Fruit fly (Drosophila melanogaster): ENCODE data around the gene IFT54.

The IFT54 gene

dm6 chr3R:14314554-14314953 is 12.3 kb downstream of the IFT54 start, which contains the start of gene Crz:
Crz (plus strand) TSS chr3R:14314854.
- TF ChIP-seq insv (optimal IDR thresholded peaks at IDR 0.05) (no peak), h (optimal IDR thresholded peaks at IDR 0.05) (no peak)

DNA sequence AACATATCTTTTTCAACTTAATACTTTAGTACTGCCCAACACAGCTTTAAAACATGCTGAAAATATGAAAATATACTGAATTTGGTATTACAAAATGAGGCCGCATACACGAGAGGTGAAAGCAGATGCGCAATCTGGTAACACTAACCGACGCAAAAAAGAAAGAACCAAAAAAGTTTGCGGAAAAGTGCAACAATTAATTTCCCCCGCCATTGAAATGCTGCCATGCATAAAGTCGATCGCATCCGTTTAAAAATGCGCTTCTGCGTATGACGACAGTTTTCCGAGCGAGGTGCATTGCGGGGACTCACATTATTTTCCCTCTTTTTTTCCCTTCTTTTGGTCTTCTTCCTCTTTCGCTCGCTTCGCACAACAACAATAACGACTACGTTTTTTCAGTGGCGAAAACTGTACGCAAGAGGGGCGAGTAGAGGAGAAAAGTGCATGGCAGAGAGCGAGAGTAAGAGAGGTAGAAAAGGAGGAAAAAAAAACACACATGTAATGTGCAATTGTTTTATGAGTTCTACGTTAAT is 13.8 kb downstream of the IFT54 start, which contains the start of gene Set8:
Gene Set8, plus strand, starts transcription at position 127 of the 533 bp plus-strand sequence.
- TF ChIP-seq ttk (optimal IDR thresholded peaks at IDR 0.05) (no peak), insv (optimal IDR thresholded peaks at IDR 0.05) (no peak), h (optimal IDR thresholded peaks at IDR 0.05) (no peak), psq (optimal IDR thresholded peaks at IDR 0.05) (no peak), Myc (optimal IDR thresholded peaks at IDR 0.05) (no peak), Sin3A (optimal IDR thresholded peaks at IDR 0.05) (no peak)

DNA sequence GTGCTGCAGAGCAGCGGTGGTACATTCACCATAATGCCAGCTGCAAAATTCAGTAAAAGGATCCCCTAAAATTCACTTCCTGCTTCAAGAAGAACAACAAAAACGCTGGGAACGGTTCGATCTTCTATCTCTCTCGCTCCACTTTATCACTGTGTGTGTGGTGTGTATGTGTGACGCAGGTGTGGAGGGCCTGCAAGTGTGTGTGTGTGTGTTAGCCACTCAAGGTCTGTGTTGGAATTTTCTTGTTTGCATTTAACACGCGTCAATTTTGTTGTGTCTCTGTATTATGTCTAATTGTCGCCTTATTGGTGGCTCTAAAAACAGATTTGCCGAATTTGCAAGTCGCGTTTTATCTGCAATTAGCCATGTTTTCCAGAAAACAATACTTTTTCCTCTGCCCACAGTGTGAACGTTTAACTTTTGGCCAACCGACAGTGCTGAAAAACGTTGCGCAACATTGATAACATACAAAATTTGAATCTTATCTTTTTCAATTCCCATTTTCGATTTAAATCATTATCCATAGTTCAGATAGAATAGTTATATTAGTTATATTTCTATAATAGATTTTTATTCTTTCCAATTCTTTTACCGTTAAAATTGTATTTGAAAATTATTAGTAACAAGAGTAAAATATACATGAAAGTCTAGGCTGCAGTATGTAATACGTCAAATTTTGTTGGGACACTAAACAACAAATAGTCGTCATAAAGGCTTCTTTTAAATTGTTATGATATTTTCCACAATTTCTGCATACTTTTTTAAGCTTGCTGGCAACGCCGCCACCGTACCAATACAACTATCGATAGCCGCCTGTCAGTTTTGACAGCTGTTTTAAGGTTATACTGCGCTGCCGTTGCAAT is 24.3 kb downstream of the IFT54 start, which contains the start of the genes Afti and ATPsynE:
Gene Afti, minus strand, starts transcription at position 440 of the 863 bp plus-strand sequence.
Gene ATPsynE, plus strand, starts transcription at position 698 of the 863 bp plus-strand sequence.
- TF ChIP-seq ttk (optimal IDR thresholded peaks at IDR 0.05) (no peak), Myc (optimal IDR thresholded peaks at IDR 0.05) (no peak), h (optimal IDR thresholded peaks at IDR 0.05) (no peak), psq (optimal IDR thresholded peaks at IDR 0.05) (no peak), Sin3A (optimal IDR thresholded peaks at IDR 0.05) (no peak), insv (optimal IDR thresholded peaks at IDR 0.05) (no peak)

dm6 chr3R:14327113-14327466 is 24.9 kb downstream of the IFT54 start:
- TF ChIP-seq h (optimal IDR thresholded peaks at IDR 0.05) (no peak), ttk (optimal IDR thresholded peaks at IDR 0.05) (no peak), psq (optimal IDR thresholded peaks at IDR 0.05) (no peak), Myc (optimal IDR thresholded peaks at IDR 0.05) (no peak), insv (optimal IDR thresholded peaks at IDR 0.05) (no peak), Sin3A (optimal IDR thresholded peaks at IDR 0.05) (no peak)

dm6 chr3R:14327472-14328104 is 25.4 kb downstream of the IFT54 start, which contains the start of gene spn-B:
spn-B (plus strand) TSS chr3R:14328051.
- no peak for TF ChIP-seq h (optimal IDR thresholded peaks at IDR 0.05)

dm6 chr3R:14329549-14329948 is 27.3 kb downstream of the IFT54 start:
- TF ChIP-seq Sin3A (optimal IDR thresholded peaks at IDR 0.05) (no peak), h (optimal IDR thresholded peaks at IDR 0.05) (no peak), insv (optimal IDR thresholded peaks at IDR 0.05) (no peak), Myc (optimal IDR thresholded peaks at IDR 0.05) (no peak), psq (optimal IDR thresholded peaks at IDR 0.05) (no peak), ttk (optimal IDR thresholded peaks at IDR 0.05) (no peak)

dm6 chr3R:14330654-14331053 is 28.4 kb downstream of the IFT54 start:
- TF ChIP-seq ttk (optimal IDR thresholded peaks at IDR 0.05) (no peak), Sin3A (optimal IDR thresholded peaks at IDR 0.05) (no peak), psq (optimal IDR thresholded peaks at IDR 0.05) (no peak), h (optimal IDR thresholded peaks at IDR 0.05) (no peak), insv (optimal IDR thresholded peaks at IDR 0.05) (no peak), Myc (optimal IDR thresholded peaks at IDR 0.05) (no peak)

dm6 chr3R:14331474-14331873 is 29.2 kb downstream of the IFT54 start:
- TF ChIP-seq ttk (optimal IDR thresholded peaks at IDR 0.05) (no peak), Sin3A (optimal IDR thresholded peaks at IDR 0.05) (no peak), Myc (optimal IDR thresholded peaks at IDR 0.05) (no peak), h (optimal IDR thresholded peaks at IDR 0.05) (no peak), psq (optimal IDR thresholded peaks at IDR 0.05) (no peak), insv (optimal IDR thresholded peaks at IDR 0.05) (no peak)

DNA sequence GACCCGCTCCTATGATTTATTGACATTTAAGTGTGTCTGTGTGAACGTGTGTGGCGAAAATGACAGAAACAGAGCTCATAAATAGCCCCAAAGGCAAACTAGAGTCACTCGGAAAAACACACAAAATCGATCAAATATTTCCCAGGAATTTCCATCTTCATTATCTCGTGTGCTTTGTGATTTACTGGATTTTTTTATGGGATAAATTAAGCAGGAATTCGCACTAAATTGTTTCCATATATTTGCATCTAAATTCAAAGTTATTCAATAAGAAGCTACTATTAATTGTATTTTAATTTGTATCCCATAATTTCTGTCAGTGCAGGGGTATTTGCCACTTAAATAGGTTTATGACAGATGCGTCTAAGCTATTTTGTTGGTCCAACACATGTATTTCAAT is 30.5 kb downstream of the IFT54 start:
- TF ChIP-seq Sin3A (optimal IDR thresholded peaks at IDR 0.05): no peak
- no peak for TF ChIP-seq psq (optimal IDR thresholded peaks at IDR 0.05)
- no peak for TF ChIP-seq h (optimal IDR thresholded peaks at IDR 0.05)
- no peak for TF ChIP-seq ttk (optimal IDR thresholded peaks at IDR 0.05)
- no peak for TF ChIP-seq Myc (optimal IDR thresholded peaks at IDR 0.05)
- TF ChIP-seq insv (optimal IDR thresholded peaks at IDR 0.05): no peak

DNA sequence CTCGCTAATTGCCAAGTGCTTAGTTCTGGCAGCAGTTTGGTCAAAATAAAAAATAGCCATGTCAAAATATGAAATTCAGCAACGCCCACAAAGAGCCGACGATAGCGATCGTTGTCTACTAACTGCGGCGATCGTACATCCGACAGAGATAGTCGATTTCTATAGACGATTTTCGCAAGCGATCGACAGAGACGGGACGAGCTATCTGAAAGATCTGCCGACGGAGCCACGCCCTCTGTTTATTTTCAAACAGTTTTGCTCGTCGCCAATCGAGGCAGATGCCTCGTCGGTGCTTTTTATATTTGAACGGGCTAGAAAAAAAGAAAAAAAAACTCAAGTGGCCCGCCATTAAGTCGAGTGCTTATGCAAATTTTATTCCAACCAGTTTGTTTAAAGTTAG is 33.3 kb downstream of the IFT54 start:
- TF ChIP-seq h (optimal IDR thresholded peaks at IDR 0.05) (no peak), insv (optimal IDR thresholded peaks at IDR 0.05) (no peak), ttk (optimal IDR thresholded peaks at IDR 0.05) (no peak), Myc (optimal IDR thresholded peaks at IDR 0.05) (no peak), Sin3A (optimal IDR thresholded peaks at IDR 0.05) (no peak), psq (optimal IDR thresholded peaks at IDR 0.05) (no peak)

- TF ChIP-seq ttk (optimal IDR thresholded peaks at IDR 0.05) (no peak), Sin3A (optimal IDR thresholded peaks at IDR 0.05) (no peak), psq (optimal IDR thresholded peaks at IDR 0.05) (no peak), h (optimal IDR thresholded peaks at IDR 0.05) (no peak), Myc (optimal IDR thresholded peaks at IDR 0.05) (no peak), insv (optimal IDR thresholded peaks at IDR 0.05) (no peak)
Measured at dm6 chr3R:14344767-14345166, 42.5 kb downstream of the IFT54 start.
